Fruit fly (Drosophila melanogaster): ENCODE data around the gene CG34448.

The CG34448 gene

DNA sequence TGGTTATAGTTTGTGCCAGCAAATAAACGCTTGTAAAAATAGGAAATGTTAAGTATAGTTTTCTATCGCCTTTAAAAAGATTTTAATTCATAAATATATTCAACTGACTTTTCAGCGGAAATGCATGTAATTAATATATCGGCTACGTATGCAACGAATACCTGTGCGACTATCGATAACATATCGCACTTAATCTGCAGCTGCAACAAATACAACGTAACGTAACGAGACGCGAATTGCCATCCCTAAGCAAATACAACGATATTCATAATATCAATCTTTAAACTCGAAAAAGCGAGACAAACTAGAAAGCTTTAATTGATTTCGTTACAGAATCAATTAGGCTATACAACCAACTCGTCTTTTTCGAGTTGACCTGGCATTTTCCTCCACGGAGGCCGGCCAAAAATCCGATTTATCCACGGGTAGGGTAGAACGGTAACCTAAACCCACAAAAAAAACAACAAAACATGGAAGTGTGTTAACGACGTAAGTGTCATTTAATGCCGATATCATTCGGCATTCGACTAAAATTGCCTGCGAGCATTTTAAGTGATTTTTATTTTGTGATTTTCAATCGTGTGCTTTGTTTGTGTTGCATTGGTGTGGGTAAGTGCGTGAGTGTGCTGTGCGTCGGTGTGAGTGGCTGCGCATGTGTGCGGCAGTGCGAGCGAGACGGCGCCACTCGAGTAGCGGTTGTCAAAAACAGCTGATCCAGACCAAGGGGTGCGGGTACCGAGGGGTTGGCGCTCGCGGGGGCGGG is 41.9 kb downstream of the CG34448 start, which contains the start of gene Atxn7 (continued):
- TF ChIP-seq CG14014 (GFP tag; IDR thresholded peaks at IDR 0.05) (peak; percentile 51; the same call in 1 of the 2 replicates), nmo (GFP tag; optimal IDR thresholded peaks at IDR 0.05) (peak; percentile 73), CG2889 (GFP tag; IDR thresholded peaks at IDR 0.05) (no peak), CG18599 (GFP tag; optimal IDR thresholded peaks at IDR 0.05) (peak; percentile 51), trh (GFP tag; optimal IDR thresholded peaks at IDR 0.05) (peak; percentile 25), CG6689 (GFP tag; IDR thresholded peaks at IDR 0.05) (no peak), tna (GFP tag; IDR thresholded peaks at IDR 0.05; ENCODE audit: partially characterized antibody) (peak; percentile 73; the same call in 1 of the 2 replicates), CG5180 (GFP tag; optimal IDR thresholded peaks at IDR 0.05) (peak; percentile 40), Bgb (GFP tag; IDR thresholded peaks at IDR 0.05; ENCODE audit: partially characterized antibody) (peak; percentile 98), vvl (GFP tag; IDR thresholded peaks at IDR 0.05) (peak; percentile 91), Atf-2 (GFP tag; optimal IDR thresholded peaks at IDR 0.05) (no peak), CG1602 (GFP tag; optimal IDR thresholded peaks at IDR 0.05) (peak; percentile 20), CG12299 (tag; optimal IDR thresholded peaks at IDR 0.05) (peak; percentile 61), Ssrp (tag; optimal IDR thresholded peaks at IDR 0.05) (peak; percentile 46), Neu2 (GFP tag; optimal IDR thresholded peaks at IDR 0.05; ENCODE audit: borderline replicate concordance) (peak; percentile 13), CG2202 (tag; optimal IDR thresholded peaks at IDR 0.05) (peak; percentile 57), CG10366 (GFP tag; IDR thresholded peaks at IDR 0.05) (peak; percentile 58), BEAF-32 (GFP tag; optimal IDR thresholded peaks at IDR 0.05) (peak; percentile 95), Bdp1 (GFP tag; optimal IDR thresholded peaks at IDR 0.05) (peak; percentile 4), amos (GFP tag; IDR thresholded peaks at IDR 0.05; ENCODE audit: partially characterized antibody) (peak; percentile 98), CG11504 (tag; optimal IDR thresholded peaks at IDR 0.05) (peak; percentile 70), CG12942 (GFP tag; optimal IDR thresholded peaks at IDR 0.05) (peak; percentile 17), BtbVII (GFP tag; optimal IDR thresholded peaks at IDR 0.05) (peak; percentile 33), CG14441 (GFP tag; IDR thresholded peaks at IDR 0.05) (peak; percentile 63), CG17361 (GFP tag; IDR thresholded peaks at IDR 0.05) (peak; percentile 68; the same call in 2 of the 3 replicates), CG2712 (tag; optimal IDR thresholded peaks at IDR 0.05) (peak; percentile 55), CrebB (tag; optimal IDR thresholded peaks at IDR 0.05) (peak; percentile 74), CG17612 (GFP tag; IDR thresholded peaks at IDR 0.05) (no peak; the same call in 1 of the 2 replicates), ab (GFP tag; optimal IDR thresholded peaks at IDR 0.05) (no peak), fd64A (GFP tag; optimal IDR thresholded peaks at IDR 0.05) (peak; percentile 71), B-H1 (GFP tag; IDR thresholded peaks at IDR 0.05) (no peak), Lpt (GFP tag; optimal IDR thresholded peaks at IDR 0.05) (no peak), run (tag; optimal IDR thresholded peaks at IDR 0.05) (no peak), Taf1 (GFP tag; IDR thresholded peaks at IDR 0.05) (no peak), CG6765 (GFP tag; optimal IDR thresholded peaks at IDR 0.05) (peak; percentile 56), bsh (GFP tag; optimal IDR thresholded peaks at IDR 0.05) (peak; percentile 1 to 74), wdn (GFP tag; IDR thresholded peaks at IDR 0.05) (peak; percentile 44; the same call in 1 of the 2 replicates), ato (GFP tag; IDR thresholded peaks at IDR 0.05; ENCODE audit: partially characterized antibody) (peak; percentile 96), CG15514 (GFP tag; optimal IDR thresholded peaks at IDR 0.05) (peak; percentile 51), ham (GFP tag; IDR thresholded peaks at IDR 0.05) (no peak), CG7987 (GFP tag; optimal IDR thresholded peaks at IDR 0.05) (peak; percentile 89), CG3726 (GFP tag; IDR thresholded peaks at IDR 0.05) (no peak), onecut (GFP tag; IDR thresholded peaks at IDR 0.05) (peak; percentile 68), ATbp (GFP tag; optimal IDR thresholded peaks at IDR 0.05) (peak; percentile 74), D (optimal IDR thresholded peaks at IDR 0.05) (no peak), D (GFP tag; optimal IDR thresholded peaks at IDR 0.05) (peak; percentile 22), CG18476 (GFP tag; optimal IDR thresholded peaks at IDR 0.05) (no peak), chinmo (GFP tag; IDR thresholded peaks at IDR 0.05; ENCODE audit: partially characterized antibody) (peak; percentile 99)
